Worm (Caenorhabditis elegans) whole organism, L2 larva: ENCODE results near the gene tbx-36.

Experiments used
- F13H6.1 ChIP-seq: sonication (generic microtip); optimal IDR thresholded peaks from 2 replicates; lab custom pipeline; 2016; ENCODE audit warnings: missing genetic modification characterization, missing compliant biosample characterization
- aly-2 ChIP-seq: fragments of 150-350 bp; optimal IDR thresholded peaks from 2 replicates; lab custom pipeline; 2014; ENCODE audit warnings: missing biosample characterization, missing genetic modification characterization
- blmp-1 ChIP-seq: sonication (generic microtip); optimal IDR thresholded peaks from 2 replicates; lab custom pipeline; 2017; ENCODE audit warnings: missing genetic modification characterization, mild to moderate bottlenecking, missing compliant biosample characterization, antibody characterized with exemption, moderate library complexity; ENCODE audit not compliant: insufficient read depth
- crh-2 ChIP-seq: sonication (generic microtip); optimal IDR thresholded peaks from 2 replicates; lab custom pipeline; 2017; ENCODE audit warnings: missing biosample characterization, missing genetic modification characterization
- egl-27 ChIP-seq: sonication (generic microtip); optimal IDR thresholded peaks from 3 replicates; lab custom pipeline; 2017; ENCODE audit warnings: missing biosample characterization, missing genetic modification reagents, missing genetic modification characterization
- fos-1 ChIP-seq: fragments of 150-350 bp; optimal IDR thresholded peaks from 2 replicates; lab custom pipeline; 2014; ENCODE audit warnings: missing biosample characterization, missing genetic modification characterization
- gmeb-1 ChIP-seq: fragments of 150-350 bp; optimal IDR thresholded peaks from 2 replicates; lab custom pipeline; 2014; ENCODE audit warnings: missing biosample characterization, missing genetic modification characterization
- lin-13 ChIP-seq: fragments of 150-350 bp; optimal IDR thresholded peaks from 2 replicates; lab custom pipeline; 2014; ENCODE audit warnings: missing biosample characterization, missing genetic modification reagents, missing genetic modification characterization
- lsy-2 ChIP-seq, 2 experiments: fragments of 150-350 bp in 1 of 2; sonication (generic microtip) in 1 of 2; optimal IDR thresholded peaks; 2 replicates each; lab custom pipeline; 2014 to 2017; ENCODE audit warnings: missing biosample characterization in 2 of 2, missing genetic modification characterization in 2 of 2
- mdl-1 ChIP-seq, 2 experiments: fragments of 150-350 bp in 1 of 2; sonication (generic microtip) in 1 of 2; optimal IDR thresholded peaks; 2 replicates each; lab custom pipeline; 2017; ENCODE audit warnings: missing biosample characterization in 2 of 2, missing genetic modification characterization in 2 of 2
- nhr-10 ChIP-seq: sonication (generic microtip); optimal IDR thresholded peaks from 2 replicates; lab custom pipeline; 2017; ENCODE audit warnings: missing biosample characterization, missing genetic modification characterization
- nhr-11 ChIP-seq: fragments of 150-350 bp; optimal IDR thresholded peaks from 2 replicates; lab custom pipeline; 2014; ENCODE audit warnings: missing biosample characterization, missing genetic modification characterization
- nhr-12 ChIP-seq: fragments of 150-350 bp; optimal IDR thresholded peaks from 2 replicates; lab custom pipeline; 2014; ENCODE audit warnings: missing biosample characterization, missing genetic modification characterization
- nhr-129 ChIP-seq: fragments of 150-350 bp; optimal IDR thresholded peaks from 2 replicates; lab custom pipeline; 2014; ENCODE audit warnings: missing biosample characterization, missing genetic modification characterization
- nhr-21 ChIP-seq: fragments of 150-350 bp; optimal IDR thresholded peaks from 2 replicates; lab custom pipeline; 2014; ENCODE audit warnings: missing biosample characterization, missing genetic modification characterization
- nhr-237 ChIP-seq: fragments of 150-350 bp; optimal IDR thresholded peaks from 2 replicates; lab custom pipeline; 2014; ENCODE audit warnings: missing biosample characterization, missing genetic modification characterization
- nhr-25 ChIP-seq: fragments of 150-350 bp; sonication (generic microtip); optimal IDR thresholded peaks from 3 replicates; lab custom pipeline; 2014; ENCODE audit warnings: missing biosample characterization, missing genetic modification characterization
- sem-4 ChIP-seq: fragments of 150-350 bp; optimal IDR thresholded peaks from 2 replicates; lab custom pipeline; 2014; ENCODE audit warnings: missing biosample characterization, missing genetic modification reagents, missing genetic modification characterization
- sma-3 ChIP-seq: sonication (generic microtip); optimal IDR thresholded peaks from 2 replicates; lab custom pipeline; 2016; ENCODE audit warnings: missing genetic modification reagents, missing genetic modification characterization, missing compliant biosample characterization
- sma-9 ChIP-seq, 2 experiments: fragments of 150-350 bp in 1 of 2; sonication (generic microtip) in 1 of 2; optimal IDR thresholded peaks; 2 replicates each; lab custom pipeline; 2014 to 2016; ENCODE audit warnings: missing genetic modification characterization in 2 of 2, mild to moderate bottlenecking in 1 of 2, missing biosample characterization in 1 of 2, missing compliant biosample characterization in 1 of 2, missing genetic modification reagents in 1 of 2, moderate library complexity in 1 of 2
- snpc-4 ChIP-seq: fragments of 150-350 bp; optimal IDR thresholded peaks from 2 replicates; lab custom pipeline; 2014; ENCODE audit warnings: missing biosample characterization, missing genetic modification characterization
- unc-39 ChIP-seq: fragments of 150-350 bp; optimal IDR thresholded peaks from 2 replicates; lab custom pipeline; 2014; ENCODE audit warnings: missing biosample characterization, missing genetic modification characterization
- unc-55 ChIP-seq: fragments of 150-350 bp; sonication (generic microtip); optimal IDR thresholded peaks from 3 replicates; lab custom pipeline; 2014; ENCODE audit warnings: missing biosample characterization, missing genetic modification reagents, missing genetic modification characterization
- ztf-1 ChIP-seq: fragments of 200-800 bp; sonication (Bioruptor generic); conservative IDR thresholded peaks from 2 replicates; pipeline ENCODE4 v1.3.6; 2022; ENCODE audit warnings: missing genetic modification characterization, missing compliant biosample characterization
- ztf-11 ChIP-seq: sonication (generic microtip); optimal IDR thresholded peaks from 2 replicates; lab custom pipeline; 2017; ENCODE audit warnings: missing biosample characterization, missing genetic modification characterization

The tbx-36 gene

ce11 chrIV:11914260-11914836, 36.0 kb upstream of the tbx-36 start:
- TF ChIP-seq nhr-237 (tag; lab: Kevin White, UChicago) (no peak), aly-2 (tag; lab: Kevin White, UChicago) (no peak), F13H6.1 (tag; lab: Kevin White, UChicago) (no peak), ztf-11 (no peak), nhr-129 (tag; lab: Kevin White, UChicago) (no peak), snpc-4 (tag; lab: Kevin White, UChicago) (no peak), unc-39 (no peak)

ce11 chrIV:11914837-11915737, 35.3 kb upstream of the tbx-36 start, which contains the start of gene fat-6:
Gene fat-6, minus strand, starts transcription at chrIV:11915687.
- peak; percentile 24 for TF ChIP-seq gmeb-1 (tag; lab: Kevin White, UChicago)
- peak; percentile 53 for TF ChIP-seq nhr-21 (tag; lab: Kevin White, UChicago)
- peak in 1 of 2 experiments; percentile 14 for TF ChIP-seq lsy-2 (tag; optimal IDR thresholded peaks at IDR 0.05; lab: Kevin White, UChicago)
- peak; percentile 36 for TF ChIP-seq sma-3 (GFP tag; lab: Kevin White, UChicago)
- TF ChIP-seq nhr-11 (tag; lab: Kevin White, UChicago): no peak
- TF ChIP-seq nhr-237 (tag; lab: Kevin White, UChicago): no peak
- peak; percentile 65 for TF ChIP-seq fos-1 (tag; lab: Kevin White, UChicago)
- peak; percentile 17 for TF ChIP-seq F13H6.1 (tag; lab: Kevin White, UChicago)
- no peak for TF ChIP-seq nhr-10 (tag; lab: Kevin White, UChicago)
- TF ChIP-seq sma-9 (GFP tag; optimal IDR thresholded peaks at IDR 0.05; lab: Kevin White, UChicago): peak; percentile 72
- TF ChIP-seq sma-9 (tag; optimal IDR thresholded peaks at IDR 0.05; lab: Kevin White, UChicago): no peak
- peak; percentile 3 for TF ChIP-seq nhr-25 (tag; lab: Kevin White, UChicago)
- no peak for TF ChIP-seq egl-27 (tag; lab: Kevin White, UChicago)
- TF ChIP-seq crh-2 (tag; lab: Kevin White, UChicago): peak; percentile 45

DNA sequence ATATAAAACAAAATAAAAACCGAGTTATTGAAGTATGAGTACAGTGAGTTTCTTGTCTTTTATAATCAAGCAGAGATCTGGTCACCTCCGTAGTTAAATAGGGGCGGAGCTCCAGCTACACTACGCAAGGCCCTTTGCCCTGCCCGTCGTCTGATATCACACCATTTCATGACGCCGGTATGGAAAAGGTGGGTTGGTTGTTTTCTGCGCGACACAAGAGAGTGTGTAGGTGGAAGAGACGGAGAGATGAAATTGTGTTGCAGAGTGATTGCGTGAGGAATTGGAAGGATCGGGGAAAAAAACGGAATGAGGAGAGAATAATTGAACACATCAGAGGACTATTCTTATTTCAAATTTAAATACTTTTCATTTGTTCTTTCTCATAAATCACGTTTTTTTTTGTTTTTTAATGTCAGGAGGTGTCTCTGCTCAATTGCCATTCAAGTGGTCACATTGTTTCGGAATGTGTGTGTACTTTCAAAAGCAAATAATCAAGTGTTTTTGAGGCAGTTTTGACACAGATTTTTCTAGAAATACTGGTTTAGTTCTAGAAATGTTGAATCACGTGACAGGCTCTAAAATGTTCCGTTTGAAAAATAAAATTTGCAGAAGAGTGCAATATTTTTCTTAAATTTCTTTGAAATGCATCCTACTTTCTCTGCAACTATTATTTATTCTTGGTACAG, 34.5 kb upstream of the tbx-36 start, which contains the start of gene ZK822.9:
Gene ZK822.9 (plus strand): TSS at position 180 of the 686 bp plus-strand sequence.
- TF ChIP-seq fos-1 (tag; lab: Kevin White, UChicago) (peak; percentile 11), sma-9 (GFP tag; optimal IDR thresholded peaks at IDR 0.05; lab: Kevin White, UChicago) (peak; percentile 31), sma-9 (tag; optimal IDR thresholded peaks at IDR 0.05; lab: Kevin White, UChicago) (peak; percentile 14), nhr-10 (tag; lab: Kevin White, UChicago) (no peak), crh-2 (tag; lab: Kevin White, UChicago) (peak; percentile 3), sem-4 (tag; lab: Kevin White, UChicago) (no peak), nhr-21 (tag; lab: Kevin White, UChicago) (peak; percentile 31), lin-13 (GFP tag; lab: Kevin White, UChicago) (no peak), mdl-1 (tag; optimal IDR thresholded peaks at IDR 0.05; lab: Kevin White, UChicago) (peak in 1 of 2 experiments; percentile 2)

ce11 chrIV:11916907-11917306, 33.5 kb upstream of the tbx-36 start, which contains the start of gene ZK822.10:
Gene ZK822.10, plus strand, starts transcription at chrIV:11917137.
- TF ChIP-seq nhr-129 (tag; lab: Kevin White, UChicago) (peak; percentile 9), blmp-1 (tag; lab: Kevin White, UChicago) (no peak), fos-1 (tag; lab: Kevin White, UChicago) (peak; percentile 12), unc-55 (GFP tag; lab: Kevin White, UChicago) (no peak), ztf-1 (GFP tag; lab: Robert Waterston, UW) (no peak), sma-9 (GFP tag; optimal IDR thresholded peaks at IDR 0.05; lab: Kevin White, UChicago) (peak; percentile 35), sma-9 (tag; optimal IDR thresholded peaks at IDR 0.05; lab: Kevin White, UChicago) (no peak), nhr-12 (tag; lab: Kevin White, UChicago) (no peak), F13H6.1 (tag; lab: Kevin White, UChicago) (peak; percentile 49)

DNA sequence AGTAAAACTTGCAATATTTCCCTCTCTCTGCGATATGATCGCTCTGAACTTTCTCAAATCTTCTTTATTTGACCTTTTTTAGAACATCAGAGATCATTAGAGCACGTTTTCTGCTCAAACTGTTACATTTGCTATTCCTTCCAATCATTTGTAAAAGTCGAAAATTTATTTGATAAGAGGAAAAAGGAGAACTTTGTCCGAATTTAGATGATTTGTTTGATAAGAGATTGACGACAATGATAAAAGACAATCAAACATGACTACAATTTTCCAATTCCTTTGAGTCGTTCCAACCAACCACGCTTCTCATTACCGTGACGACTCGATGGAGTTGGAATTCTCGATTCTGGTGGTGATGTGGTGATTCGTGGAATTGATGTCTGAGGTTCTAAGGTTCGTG, 32.5 kb upstream of the tbx-36 start:
- peak; percentile 39 for TF ChIP-seq crh-2 (tag; lab: Kevin White, UChicago)
- peak; percentile 44 for TF ChIP-seq sma-9 (GFP tag; optimal IDR thresholded peaks at IDR 0.05; lab: Kevin White, UChicago)
- TF ChIP-seq sma-9 (tag; optimal IDR thresholded peaks at IDR 0.05; lab: Kevin White, UChicago): no peak
- TF ChIP-seq unc-39: no peak
- peak; percentile 60 for TF ChIP-seq fos-1 (tag; lab: Kevin White, UChicago)
- TF ChIP-seq lsy-2 (tag; optimal IDR thresholded peaks at IDR 0.05; lab: Kevin White, UChicago): no peak
